Fruit fly (Drosophila melanogaster) whole organism, pupa: ENCODE results near the gene CG4367.
A peak's percentile ranks its signal among the peaks of the same experiment; 100 is the strongest.

Source experiments
- CG14655 ChIP-seq: fragments of 200-800 bp; sonication (Bioruptor generic); optimal IDR thresholded peaks from 3 replicates; lab custom pipeline; 2017; ENCODE audit warnings: mild to moderate bottlenecking, missing biosample characterization, missing genetic modification reagents, missing genetic modification characterization
- CG17806 ChIP-seq: fragments of 200-800 bp; sonication (Bioruptor generic); optimal IDR thresholded peaks from 2 replicates; lab custom pipeline; 2018; ENCODE audit warnings: missing biosample characterization, mild to moderate bottlenecking, missing genetic modification characterization, moderate library complexity
- CG32121 ChIP-seq: fragments of 200-800 bp; sonication (Bioruptor generic); IDR thresholded peaks from 2 replicates; pipeline ENCODE4 v1.3.6; 2022; ENCODE audit warnings: missing biosample characterization, missing genetic modification characterization
- CG34367 ChIP-seq: fragments of 200-800 bp; sonication (Bioruptor generic); optimal IDR thresholded peaks from 2 replicates; lab custom pipeline; 2018; ENCODE audit warnings: missing biosample characterization, mild to moderate bottlenecking, missing genetic modification characterization
- CG8159 ChIP-seq: fragments of 200-800 bp; sonication (Bioruptor generic); optimal IDR thresholded peaks from 3 replicates; lab custom pipeline; 2018; ENCODE audit warnings: missing biosample characterization, mild to moderate bottlenecking, missing genetic modification characterization, moderate library complexity
- EcR ChIP-seq: fragments of 200-800 bp; sonication (Bioruptor generic); optimal IDR thresholded peaks from 3 replicates; lab custom pipeline; 2019; ENCODE audit warnings: missing biosample characterization, missing genetic modification characterization, mild to moderate bottlenecking, moderate library complexity, missing genetic modification reagents
- Pif1A ChIP-seq: fragments of 200-800 bp; sonication (Bioruptor generic); optimal IDR thresholded peaks from 3 replicates; lab custom pipeline; 2016; ENCODE audit warnings: missing biosample characterization, missing genetic modification characterization
- fd96Ca ChIP-seq: fragments of 200-800 bp; sonication (Bioruptor generic); IDR thresholded peaks from 3 replicates; pipeline ENCODE4 v1.3.6; 2022; ENCODE audit warnings: missing biosample characterization, missing genetic modification characterization
- gl ChIP-seq: fragments of 200-800 bp; sonication (Bioruptor generic); optimal IDR thresholded peaks from 2 replicates; lab custom pipeline; 2018; ENCODE audit warnings: missing biosample characterization, mild to moderate bottlenecking, missing genetic modification characterization
- rn ChIP-seq: fragments of 200-800 bp; sonication (Bioruptor generic); IDR thresholded peaks from 2 replicates; pipeline ENCODE4 v1.3.6; 2022; ENCODE audit warnings: missing biosample characterization, missing genetic modification characterization

DNA sequence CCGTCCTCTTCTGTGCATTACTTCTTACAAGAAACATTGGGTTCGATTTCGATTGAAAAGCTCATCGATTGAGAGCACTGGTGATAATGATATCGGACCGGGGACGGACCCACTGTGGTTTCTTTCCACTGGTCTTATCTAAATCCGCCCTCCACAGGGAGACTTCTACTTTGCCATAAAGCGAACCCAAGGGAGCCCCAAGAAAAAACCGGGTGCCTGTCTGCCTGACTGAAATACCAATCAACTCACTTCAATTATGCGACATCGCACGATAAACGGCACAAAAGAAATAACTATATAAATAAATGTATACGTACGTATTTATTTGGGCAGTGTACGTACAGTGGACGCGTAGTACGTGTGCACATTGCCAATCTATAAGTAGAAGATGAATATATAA, 40.0 kb downstream of the CG4367 start:
- TF ChIP-seq Pif1A (GFP tag; lab: Kevin White, UChicago) (no peak), CG14655 (no peak), CG32121 (no peak), rn (GFP tag; lab: Robert Waterston, UW) (no peak), CG34367 (no peak), EcR (no peak), gl (no peak), CG8159 (tag; lab: Kevin White, UChicago) (peak; percentile 29), CG17806 (tag; lab: Kevin White, UChicago) (no peak), fd96Ca (GFP tag; lab: Robert Waterston, UW) (peak; percentile 44; the same call in 1 of the 3 replicates)
